Fruit fly (Drosophila melanogaster): Measurements from ENCODE around the gene YL-1.

The YL-1 gene

dm6 chr2L:10987370-10987853 is 17.2 kb downstream of the YL-1 start, which contains the start of the genes piwi and CG12253 (continued):
- TF ChIP-seq BtbVII (GFP tag; optimal IDR thresholded peaks at IDR 0.05) (no peak), CG10654 (GFP tag; optimal IDR thresholded peaks at IDR 0.05) (peak; percentile 18), CG7987 (GFP tag; optimal IDR thresholded peaks at IDR 0.05) (no peak), Med (GFP tag) (peak; percentile 58), maf-S (GFP tag; optimal IDR thresholded peaks at IDR 0.05) (no peak), CG15269 (tag; optimal IDR thresholded peaks at IDR 0.05) (no peak), Gsc (GFP tag; IDR thresholded peaks at IDR 0.05) (no peak), CG4360 (GFP tag; IDR thresholded peaks at IDR 0.05) (no peak)

- TF ChIP-seq CG33557 (GFP tag; optimal IDR thresholded peaks at IDR 0.05) (no peak), E2f2 (GFP tag; IDR thresholded peaks at IDR 0.05) (peak; percentile 65), CG6683 (GFP tag; optimal IDR thresholded peaks at IDR 0.05) (no peak), CG12155 (GFP tag; optimal IDR thresholded peaks at IDR 0.05) (no peak), bbx (GFP tag; IDR thresholded peaks at IDR 0.05; ENCODE audit: partially characterized antibody) (no peak), Scr (GFP tag; IDR thresholded peaks at IDR 0.05; ENCODE audit: partially characterized antibody) (no peak), zfh1 (GFP tag; IDR thresholded peaks at IDR 0.05) (no peak), gt (GFP tag; IDR thresholded peaks at IDR 0.05) (no peak), CG10543 (GFP tag; optimal IDR thresholded peaks at IDR 0.05) (no peak), CG17186 (GFP tag; optimal IDR thresholded peaks at IDR 0.05) (no peak), Ets65A (GFP tag) (peak; percentile 43), Dp (GFP tag; optimal IDR thresholded peaks at IDR 0.05) (peak; percentile 31), dm (GFP tag; optimal IDR thresholded peaks at IDR 0.05) (no peak), fd96Cb (tag; optimal IDR thresholded peaks at IDR 0.05) (no peak), sens (GFP tag) (peak; percentile 29), wor (GFP tag; IDR thresholded peaks at IDR 0.05) (no peak), CG13424 (tag; optimal IDR thresholded peaks at IDR 0.05) (no peak), sim (GFP tag; IDR thresholded peaks at IDR 0.05) (no peak), CG32767 (GFP tag; IDR thresholded peaks at IDR 0.05) (peak; percentile 78), cg (GFP tag; optimal IDR thresholded peaks at IDR 0.05) (no peak), B-H1 (GFP tag; IDR thresholded peaks at IDR 0.05) (no peak), CG3065 (GFP tag; optimal IDR thresholded peaks at IDR 0.05) (no peak), CG15514 (GFP tag; optimal IDR thresholded peaks at IDR 0.05) (peak; percentile 83), hth (optimal IDR thresholded peaks at IDR 0.05) (no peak), ato (GFP tag; IDR thresholded peaks at IDR 0.05; ENCODE audit: partially characterized antibody) (no peak), Spps (tag; optimal IDR thresholded peaks at IDR 0.05) (no peak), lbe (GFP tag; optimal IDR thresholded peaks at IDR 0.05) (no peak), fd64A (GFP tag; optimal IDR thresholded peaks at IDR 0.05) (no peak)
These were observed 17.8 kb downstream of the YL-1 start for dm6 chr2L:10988026-10988425.

dm6 chr2L:10989162-10989561 is 18.9 kb downstream of the YL-1 start, which contains the start of gene TTLL4A:
Gene TTLL4A, plus strand, starts transcription at chr2L:10989401.
- no peak for TF ChIP-seq CG5180 (GFP tag; optimal IDR thresholded peaks at IDR 0.05)
- no peak for TF ChIP-seq kni (GFP tag; optimal IDR thresholded peaks at IDR 0.05)
- no peak for TF ChIP-seq Mes4 (GFP tag; optimal IDR thresholded peaks at IDR 0.05)
- TF ChIP-seq CG4730 (GFP tag; IDR thresholded peaks at IDR 0.05), result no peak
- no peak for TF ChIP-seq CG10462 (GFP tag; optimal IDR thresholded peaks at IDR 0.05)
- no peak for TF ChIP-seq CG12104 (GFP tag; optimal IDR thresholded peaks at IDR 0.05)
- peak; percentile 96 for TF ChIP-seq Sry-δ (GFP tag; optimal IDR thresholded peaks at IDR 0.05)
- TF ChIP-seq mirr (GFP tag; optimal IDR thresholded peaks at IDR 0.05), result no peak
- TF ChIP-seq CG3281 (GFP tag; optimal IDR thresholded peaks at IDR 0.05), result no peak
- no peak for TF ChIP-seq slbo (GFP tag; IDR thresholded peaks at IDR 0.05)
- TF ChIP-seq CG9797 (GFP tag; optimal IDR thresholded peaks at IDR 0.05), result peak; percentile 52
- peak; percentile 72 for TF ChIP-seq onecut (GFP tag; IDR thresholded peaks at IDR 0.05)
- TF ChIP-seq corto (GFP tag; optimal IDR thresholded peaks at IDR 0.05), result no peak
- no peak for TF ChIP-seq CG8089 (GFP tag; optimal IDR thresholded peaks at IDR 0.05)
- TF ChIP-seq Usf (GFP tag; optimal IDR thresholded peaks at IDR 0.05), result no peak
- TF ChIP-seq stc (GFP tag; IDR thresholded peaks at IDR 0.05), result no peak
